Worm (Caenorhabditis elegans) whole organism, L4 larva: Measurements from ENCODE around the gene F09E5.7.

Experiments used
- Y5F2A.4 ChIP-seq: fragments of 200-800 bp; sonication (Bioruptor generic); optimal IDR thresholded peaks from 2 replicates; lab custom pipeline; 2018; ENCODE audit warnings: mild to moderate bottlenecking, missing genetic modification characterization, missing compliant biosample characterization
- ceh-20 ChIP-seq: fragments of 200-800 bp; sonication (Bioruptor generic); IDR thresholded peaks from 2 replicates; pipeline ENCODE4 v1.3.6; 2022; ENCODE audit warnings: missing genetic modification reagents, missing genetic modification characterization, missing compliant biosample characterization
- nhr-6 ChIP-seq: fragments of 150-350 bp; optimal IDR thresholded peaks from 2 replicates; lab custom pipeline; 2014; ENCODE audit warnings: missing biosample characterization, missing genetic modification characterization
- pha-4 ChIP-seq, 2 experiments: fragments of 150-350 bp in 1 of 2; fragments of 200-800 bp in 1 of 2; sonication (Bioruptor generic) in 1 of 2; IDR thresholded peaks in 1 of 2; optimal IDR thresholded peaks in 1 of 2; 2 replicates each; pipeline versions ENCODE4 v1.3.6 to Lab custom; 2014 to 2022; ENCODE audit warnings: missing genetic modification characterization in 2 of 2, missing genetic modification reagents in 2 of 2, missing biosample characterization in 1 of 2, missing compliant biosample characterization in 1 of 2

DNA sequence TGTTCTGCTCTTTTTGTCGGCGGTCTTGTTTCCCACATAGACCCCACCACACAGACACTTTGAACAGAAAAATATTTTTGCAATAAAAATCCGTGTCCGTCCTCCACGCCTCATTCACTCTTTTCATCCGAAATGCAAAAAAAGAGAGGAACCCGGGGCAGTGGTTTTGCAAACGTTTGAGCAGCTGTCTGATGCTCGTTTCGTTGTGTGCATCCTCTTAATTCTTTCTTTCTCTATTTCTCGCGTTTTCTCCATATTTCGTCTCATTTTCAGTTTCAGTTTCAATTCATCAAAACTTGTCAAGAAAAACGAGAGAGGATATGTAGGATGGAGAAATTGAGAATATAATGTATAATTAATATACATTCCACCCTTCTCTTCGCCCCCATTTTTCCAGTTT lies 42.9 kb upstream of the F09E5.7 start:
- TF ChIP-seq nhr-6 (tag; lab: Kevin White, UChicago) (no peak), pha-4 (GFP tag; IDR thresholded peaks at IDR 0.05; lab: Robert Waterston, UW) (no peak), pha-4 (tag; optimal IDR thresholded peaks at IDR 0.05; lab: Kevin White, UChicago) (no peak), Y5F2A.4 (no peak), ceh-20 (GFP tag; lab: Robert Waterston, UW) (no peak)
